Worm (Caenorhabditis elegans) whole organism, mixed stage, embryonic: ENCODE measurements around the gene bath-45.

Source experiments
- M03D4.4 ChIP-seq: sonication (generic microtip); optimal IDR thresholded peaks from 2 replicates; lab custom pipeline; 2017; ENCODE audit warnings: mild to moderate bottlenecking, missing genetic modification characterization, missing compliant biosample characterization
- bed-3 ChIP-seq: fragments of 200-800 bp; sonication (Bioruptor generic); optimal IDR thresholded peaks from 3 replicates; lab custom pipeline; 2018; ENCODE audit warnings: mild to moderate bottlenecking, missing genetic modification characterization, moderate library complexity, missing compliant biosample characterization
- blmp-1 ChIP-seq: fragments of 150-350 bp; optimal IDR thresholded peaks from 2 replicates; lab custom pipeline; 2014; ENCODE audit warnings: missing biosample characterization, missing genetic modification characterization
- ceh-39 ChIP-seq: fragments of 150-350 bp; optimal IDR thresholded peaks from 2 replicates; lab custom pipeline; 2014; ENCODE audit warnings: missing biosample characterization, missing genetic modification characterization
- ceh-43 ChIP-seq: fragments of 200-800 bp; sonication (Bioruptor generic); optimal IDR thresholded peaks from 2 replicates; lab custom pipeline; 2018; ENCODE audit warnings: mild to moderate bottlenecking, missing genetic modification characterization, moderate library complexity, missing compliant biosample characterization
- ceh-83 ChIP-seq: fragments of 200-800 bp; sonication (Bioruptor generic); optimal IDR thresholded peaks from 2 replicates; lab custom pipeline; 2018; ENCODE audit warnings: mild to moderate bottlenecking, missing genetic modification characterization, missing compliant biosample characterization
- ces-1 ChIP-seq: fragments of 150-350 bp; optimal IDR thresholded peaks from 2 replicates; lab custom pipeline; 2014; ENCODE audit warnings: missing biosample characterization, missing genetic modification reagents, missing genetic modification characterization
- cnd-1 ChIP-seq: fragments of 200-800 bp; sonication (Bioruptor generic); optimal IDR thresholded peaks from 2 replicates; lab custom pipeline; 2018; ENCODE audit warnings: mild to moderate bottlenecking, missing genetic modification characterization, missing compliant biosample characterization
- drap-1 ChIP-seq: fragments of 200-800 bp; sonication (Bioruptor generic); optimal IDR thresholded peaks from 3 replicates; lab custom pipeline; 2018; ENCODE audit warnings: mild to moderate bottlenecking, missing genetic modification characterization, missing compliant biosample characterization
- elt-1 ChIP-seq: sonication (generic microtip); optimal IDR thresholded peaks from 2 replicates; lab custom pipeline; 2017; ENCODE audit warnings: missing genetic modification characterization, mild to moderate bottlenecking, missing compliant biosample characterization, antibody characterized with exemption, moderate library complexity, borderline replicate concordance; ENCODE audit not compliant: insufficient read depth
- elt-3 ChIP-seq: fragments of 150-350 bp; optimal IDR thresholded peaks from 2 replicates; lab custom pipeline; 2014; ENCODE audit warnings: missing biosample characterization, missing genetic modification characterization
- ham-2 ChIP-seq: fragments of 200-800 bp; sonication (Bioruptor generic); optimal IDR thresholded peaks from 2 replicates; lab custom pipeline; 2018; ENCODE audit warnings: mild to moderate bottlenecking, missing genetic modification characterization, missing compliant biosample characterization
- hlh-1 ChIP-seq: fragments of 150-350 bp; optimal IDR thresholded peaks from 2 replicates; lab custom pipeline; 2014; ENCODE audit warnings: missing biosample characterization, missing genetic modification reagents, missing genetic modification characterization
- lin-13 ChIP-seq: fragments of 150-350 bp; optimal IDR thresholded peaks from 2 replicates; lab custom pipeline; 2014; ENCODE audit warnings: missing biosample characterization, missing genetic modification characterization
- lin-32 ChIP-seq: fragments of 200-800 bp; sonication (Bioruptor generic); optimal IDR thresholded peaks from 2 replicates; lab custom pipeline; 2018; ENCODE audit warnings: mild to moderate bottlenecking, missing genetic modification characterization, missing compliant biosample characterization
- mab-5 ChIP-seq: fragments of 150-350 bp; optimal IDR thresholded peaks from 2 replicates; lab custom pipeline; 2014; ENCODE audit warnings: missing biosample characterization, missing genetic modification characterization
- mep-1 ChIP-seq: fragments of 150-350 bp; optimal IDR thresholded peaks from 2 replicates; lab custom pipeline; 2017; ENCODE audit warnings: missing biosample characterization, missing genetic modification reagents, missing genetic modification characterization, inconsistent platforms
- nhr-12 ChIP-seq: fragments of 150-350 bp; optimal IDR thresholded peaks from 2 replicates; lab custom pipeline; 2014; ENCODE audit warnings: missing biosample characterization, missing genetic modification characterization
- nhr-2 ChIP-seq: fragments of 150-350 bp; optimal IDR thresholded peaks from 2 replicates; lab custom pipeline; 2014; ENCODE audit warnings: missing biosample characterization, missing genetic modification characterization
- nhr-237 ChIP-seq: fragments of 150-350 bp; optimal IDR thresholded peaks from 2 replicates; lab custom pipeline; 2014; ENCODE audit warnings: missing biosample characterization, missing genetic modification characterization
- nhr-28 ChIP-seq: fragments of 150-350 bp; optimal IDR thresholded peaks from 2 replicates; lab custom pipeline; 2014; ENCODE audit warnings: missing biosample characterization, missing genetic modification characterization
- nhr-76 ChIP-seq: sonication (generic microtip); optimal IDR thresholded peaks from 2 replicates; lab custom pipeline; 2017; ENCODE audit warnings: missing biosample characterization, missing genetic modification characterization
- pha-4 ChIP-seq: fragments of 150-350 bp; optimal IDR thresholded peaks from 2 replicates; lab custom pipeline; 2018; ENCODE audit warnings: missing biosample characterization, missing genetic modification reagents, missing genetic modification characterization
- sem-2 ChIP-seq: fragments of 200-800 bp; sonication (Bioruptor generic); optimal IDR thresholded peaks from 2 replicates; lab custom pipeline; 2018; ENCODE audit warnings: mild to moderate bottlenecking, missing genetic modification characterization, missing compliant biosample characterization
- snpc-4 ChIP-seq: fragments of 150-350 bp; optimal IDR thresholded peaks from 2 replicates; lab custom pipeline; 2014; ENCODE audit warnings: missing biosample characterization, missing genetic modification characterization
- sptf-1 ChIP-seq: sonication (generic microtip); optimal IDR thresholded peaks from 2 replicates; lab custom pipeline; 2017; ENCODE audit warnings: mild to moderate bottlenecking, missing genetic modification characterization, moderate library complexity, missing compliant biosample characterization
- tbx-8 ChIP-seq: fragments of 200-800 bp; sonication (Bioruptor generic); optimal IDR thresholded peaks from 2 replicates; lab custom pipeline; 2018; ENCODE audit warnings: mild to moderate bottlenecking, missing genetic modification characterization, moderate library complexity, missing compliant biosample characterization
- unc-120 ChIP-seq: sonication (generic microtip); optimal IDR thresholded peaks from 2 replicates; lab custom pipeline; 2017; ENCODE audit warnings: missing genetic modification characterization, missing compliant biosample characterization; ENCODE audit not compliant: poor library complexity, severe bottlenecking
- unc-39 ChIP-seq: fragments of 150-350 bp; optimal IDR thresholded peaks from 2 replicates; lab custom pipeline; 2014; ENCODE audit warnings: missing biosample characterization, missing genetic modification characterization
- zip-8 ChIP-seq: fragments of 150-350 bp; optimal IDR thresholded peaks from 2 replicates; lab custom pipeline; 2014; ENCODE audit warnings: missing biosample characterization, missing genetic modification characterization
- ztf-11 ChIP-seq: fragments of 150-350 bp; optimal IDR thresholded peaks from 2 replicates; lab custom pipeline; 2014; ENCODE audit warnings: missing biosample characterization, missing genetic modification characterization

The bath-45 gene

ce11 chrII:13091123-13091522 is 31.7 kb upstream of the bath-45 start, which contains the start of gene Y81G3A.4:
Y81G3A.4 (plus strand) TSS chrII:13091423.
- TF ChIP-seq ceh-43 (GFP tag; lab: Kevin White, UChicago) (no peak), pha-4 (tag; lab: Kevin White, UChicago) (no peak), ceh-83 (no peak), nhr-237 (tag; lab: Kevin White, UChicago) (no peak), sptf-1 (tag; lab: Kevin White, UChicago) (no peak), blmp-1 (tag; lab: Kevin White, UChicago) (no peak), elt-3 (tag; lab: Kevin White, UChicago) (no peak), M03D4.4 (tag; lab: Kevin White, UChicago) (no peak), zip-8 (tag; lab: Kevin White, UChicago) (no peak), cnd-1 (tag; lab: Kevin White, UChicago) (no peak), mab-5 (tag; lab: Kevin White, UChicago) (no peak)

ce11 chrII:13091857-13092256 is 31.0 kb upstream of the bath-45 start:
- TF ChIP-seq zip-8 (tag; lab: Kevin White, UChicago) (peak; percentile 59), nhr-237 (tag; lab: Kevin White, UChicago) (no peak)

ce11 chrII:13096345-13096744 is 26.5 kb upstream of the bath-45 start:
- no peak for TF ChIP-seq drap-1 (GFP tag; lab: Kevin White, UChicago)
- TF ChIP-seq hlh-1 (tag; lab: Kevin White, UChicago) = no peak
- TF ChIP-seq ceh-39 = no peak
- no peak for TF ChIP-seq nhr-28 (tag; lab: Kevin White, UChicago)
- no peak for TF ChIP-seq lin-32 (GFP tag; lab: Kevin White, UChicago)
- TF ChIP-seq lin-13 = no peak
- no peak for TF ChIP-seq unc-120 (tag; lab: Kevin White, UChicago)
- TF ChIP-seq ham-2 (GFP tag; lab: Kevin White, UChicago) = no peak
- TF ChIP-seq unc-39 (tag; lab: Kevin White, UChicago) = no peak

ce11 chrII:13098175-13098574 is 24.6 kb upstream of the bath-45 start, which contains the start of gene col-86:
col-86 (minus strand) TSS chrII:13098275.
- TF ChIP-seq hlh-1 (tag; lab: Kevin White, UChicago) (no peak), nhr-76 (tag; lab: Kevin White, UChicago) (no peak), elt-1 (tag; lab: Kevin White, UChicago) (no peak), nhr-28 (tag; lab: Kevin White, UChicago) (no peak), bed-3 (GFP tag; lab: Kevin White, UChicago) (no peak), blmp-1 (tag; lab: Kevin White, UChicago) (no peak), unc-39 (tag; lab: Kevin White, UChicago) (no peak), elt-3 (tag; lab: Kevin White, UChicago) (no peak), ceh-83 (no peak), mep-1 (tag; lab: Kevin White, UChicago) (no peak), pha-4 (tag; lab: Kevin White, UChicago) (no peak), ceh-43 (GFP tag; lab: Kevin White, UChicago) (no peak), mab-5 (tag; lab: Kevin White, UChicago) (no peak), nhr-2 (tag; lab: Kevin White, UChicago) (no peak), unc-120 (tag; lab: Kevin White, UChicago) (no peak), drap-1 (GFP tag; lab: Kevin White, UChicago) (no peak), nhr-237 (tag; lab: Kevin White, UChicago) (no peak), ham-2 (GFP tag; lab: Kevin White, UChicago) (no peak), ces-1 (GFP tag; lab: Kevin White, UChicago) (no peak)

ce11 chrII:13107719-13108118 is 15.1 kb upstream of the bath-45 start, which contains the start of gene pqn-32:
pqn-32 (plus strand) TSS chrII:13108019.
- no peak for TF ChIP-seq nhr-28 (tag; lab: Kevin White, UChicago)
- TF ChIP-seq sem-2 = no peak
- no peak for TF ChIP-seq snpc-4
- TF ChIP-seq tbx-8 = no peak
- TF ChIP-seq pha-4 (tag; lab: Kevin White, UChicago) = no peak
- TF ChIP-seq nhr-237 (tag; lab: Kevin White, UChicago) = no peak
- TF ChIP-seq ceh-83 = no peak
- TF ChIP-seq mab-5 (tag; lab: Kevin White, UChicago) = no peak
- no peak for TF ChIP-seq ham-2 (GFP tag; lab: Kevin White, UChicago)
- no peak for TF ChIP-seq lin-32 (GFP tag; lab: Kevin White, UChicago)
- no peak for TF ChIP-seq ztf-11 (tag; lab: Kevin White, UChicago)
- TF ChIP-seq elt-3 (tag; lab: Kevin White, UChicago) = no peak
- no peak for TF ChIP-seq nhr-76 (tag; lab: Kevin White, UChicago)
- TF ChIP-seq zip-8 (tag; lab: Kevin White, UChicago) = no peak
- no peak for TF ChIP-seq lin-13
- TF ChIP-seq cnd-1 (tag; lab: Kevin White, UChicago) = no peak
- TF ChIP-seq ceh-39 = no peak
- TF ChIP-seq nhr-12 (tag; lab: Kevin White, UChicago) = no peak
- TF ChIP-seq hlh-1 (tag; lab: Kevin White, UChicago) = no peak
- TF ChIP-seq, all 35 proteins: peak for 0
